Fruit fly (Drosophila melanogaster): ENCODE results near the gene CG13113.

DNA sequence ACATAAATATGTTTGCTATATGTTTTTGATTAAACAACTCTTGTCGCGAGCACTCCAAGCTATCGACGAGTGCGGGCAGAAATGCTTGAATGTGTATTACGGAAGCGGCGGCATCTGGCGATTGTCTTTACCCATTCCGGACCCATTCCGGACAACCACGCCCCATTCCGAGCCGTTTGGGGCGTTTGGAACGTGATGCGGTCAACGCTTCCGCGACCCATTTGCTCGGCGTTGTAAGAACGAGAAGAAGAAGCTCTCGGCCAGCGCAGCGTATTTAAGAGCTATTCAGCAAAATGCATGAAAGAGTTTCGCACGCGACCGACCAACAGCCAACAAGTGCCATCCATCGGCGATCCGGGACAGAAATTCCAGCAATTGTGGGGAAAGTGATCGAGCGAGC lies 1.5 kb downstream of the CG13113 start, which contains the start of gene CG13114:
- TF ChIP-seq CG8478 (optimal IDR thresholded peaks at IDR 0.05), result no peak
- no peak for TF ChIP-seq CTCF (optimal IDR thresholded peaks at IDR 0.05)

Measured in S2 (cell line).